Worm (Caenorhabditis elegans) whole organism, early embryonic: Measurements from ENCODE around the gene sto-6.

Experiments
- B0310.2 ChIP-seq: sonication (generic microtip); optimal IDR thresholded peaks from 2 replicates; lab custom pipeline; 2016; ENCODE audit warnings: mild to moderate bottlenecking, missing genetic modification characterization, missing compliant biosample characterization
- F13C5.2 ChIP-seq: sonication (generic microtip); optimal IDR thresholded peaks from 2 replicates; lab custom pipeline; 2017; ENCODE audit warnings: mild to moderate bottlenecking, missing genetic modification characterization, inconsistent platforms, missing compliant biosample characterization
- aly-1 ChIP-seq: sonication (generic microtip); optimal IDR thresholded peaks from 2 replicates; lab custom pipeline; 2016; ENCODE audit warnings: missing genetic modification characterization, missing compliant biosample characterization
- ama-1 ChIP-seq: fragments of 150-350 bp; optimal IDR thresholded peaks from 2 replicates; lab custom pipeline; 2014
- ceh-13 ChIP-seq: fragments of 200-800 bp; sonication (Bioruptor generic); optimal IDR thresholded peaks from 2 replicates; lab custom pipeline; 2018; ENCODE audit warnings: mild to moderate bottlenecking, missing genetic modification characterization, missing compliant biosample characterization
- ceh-36 ChIP-seq: sonication (generic microtip); optimal IDR thresholded peaks from 2 replicates; lab custom pipeline; 2016; ENCODE audit warnings: missing genetic modification characterization, inconsistent platforms, missing compliant biosample characterization
- ets-7 ChIP-seq: sonication (generic microtip); optimal IDR thresholded peaks from 2 replicates; lab custom pipeline; 2016; ENCODE audit warnings: missing genotype, missing genetic modification characterization, missing compliant biosample characterization
- flt-1 ChIP-seq: fragments of 200-800 bp; sonication (Bioruptor generic); IDR thresholded peaks from 2 replicates; pipeline ENCODE4 v1.3.6; 2022; ENCODE audit warnings: missing genetic modification characterization, missing compliant biosample characterization
- hnd-1 ChIP-seq: sonication (generic microtip); optimal IDR thresholded peaks from 2 replicates; lab custom pipeline; 2016; ENCODE audit warnings: missing genetic modification characterization, missing compliant biosample characterization
- pes-1 ChIP-seq: fragments of 200-800 bp; sonication (Bioruptor generic); IDR thresholded peaks from 2 replicates; pipeline ENCODE4 v1.3.6; 2022; ENCODE audit warnings: missing genetic modification reagents, missing genetic modification characterization, missing compliant biosample characterization
- scrt-1 ChIP-seq: fragments of 200-800 bp; sonication (Bioruptor generic); IDR thresholded peaks from 2 replicates; pipeline ENCODE4 v1.3.6; 2022; ENCODE audit warnings: missing genetic modification characterization, missing compliant biosample characterization
- sea-1 ChIP-seq: fragments of 200-800 bp; sonication (Bioruptor generic); conservative IDR thresholded peaks from 2 replicates; pipeline ENCODE4 v1.3.6; 2022; ENCODE audit warnings: missing genetic modification characterization, missing compliant biosample characterization
- tbx-37 ChIP-seq: fragments of 200-800 bp; sonication (Bioruptor generic); conservative IDR thresholded peaks from 2 replicates; pipeline ENCODE4 v1.3.6; 2022; ENCODE audit warnings: missing genetic modification reagents, missing genetic modification characterization, missing compliant biosample characterization
- tra-4 ChIP-seq: sonication (generic microtip); optimal IDR thresholded peaks from 2 replicates; lab custom pipeline; 2017; ENCODE audit warnings: missing genetic modification characterization, missing compliant biosample characterization

DNA sequence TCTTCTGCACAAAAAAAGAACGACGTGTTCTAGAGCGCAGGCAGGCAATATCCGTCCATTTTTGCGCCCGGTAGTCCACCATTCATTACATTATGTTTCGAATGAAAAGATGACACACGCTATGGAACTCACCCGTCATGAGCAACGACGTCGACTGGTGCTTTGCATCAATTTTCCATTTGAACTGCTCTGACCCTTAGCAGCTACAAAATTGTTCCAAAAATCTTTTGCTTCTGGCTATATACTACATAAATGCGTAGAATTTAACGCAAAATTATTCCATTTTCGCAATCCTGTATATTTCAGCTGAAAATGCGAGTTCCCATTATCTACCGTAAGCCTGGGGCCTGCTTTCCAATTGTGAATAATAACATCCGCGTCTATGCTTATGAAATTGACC, 26.1 kb downstream of the sto-6 start, which contains the start of gene T04F8.3:
- TF ChIP-seq ama-1 (lab: Kevin White, UChicago) (no peak), sea-1 (GFP tag; lab: Robert Waterston, UW) (no peak), B0310.2 (no peak), ceh-36 (tag; lab: Kevin White, UChicago) (no peak), F13C5.2 (tag; lab: Kevin White, UChicago) (no peak), hnd-1 (tag; lab: Kevin White, UChicago) (no peak), ceh-13 (GFP tag; lab: Kevin White, UChicago) (no peak), pes-1 (GFP tag; lab: Robert Waterston, UW) (no peak), ets-7 (tag; lab: Kevin White, UChicago) (no peak), aly-1 (no peak), scrt-1 (GFP tag; lab: Robert Waterston, UW) (no peak), flt-1 (no peak), tbx-37 (GFP tag; lab: Robert Waterston, UW) (no peak), tra-4 (tag; lab: Kevin White, UChicago) (no peak)
